Worm (Caenorhabditis elegans) whole organism, young adult: ENCODE results near the gene T18D3.5.

Experiments used
- B0261.1 ChIP-seq: sonication (generic microtip); optimal IDR thresholded peaks from 2 replicates; lab custom pipeline; 2016; ENCODE audit warnings: mild to moderate bottlenecking, missing genetic modification characterization, moderate library complexity, missing compliant biosample characterization
- D2030.7 ChIP-seq: fragments of 200-800 bp; sonication (Bioruptor generic); IDR thresholded peaks from 2 replicates; pipeline ENCODE4 v1.3.6; 2022; ENCODE audit warnings: missing genetic modification reagents, missing genetic modification characterization, missing compliant biosample characterization
- F22D6.2 ChIP-seq: sonication (generic microtip); optimal IDR thresholded peaks from 2 replicates; lab custom pipeline; 2016; ENCODE audit warnings: mild to moderate bottlenecking, missing genetic modification characterization, missing compliant biosample characterization
- F37B4.10 ChIP-seq: fragments of 200-800 bp; sonication (Bioruptor generic); IDR thresholded peaks from 2 replicates; pipeline ENCODE4 v1.3.6; 2022; ENCODE audit warnings: missing genetic modification characterization, missing compliant biosample characterization
- F52B5.7 ChIP-seq: sonication (generic microtip); optimal IDR thresholded peaks from 2 replicates; lab custom pipeline; 2016; ENCODE audit warnings: mild to moderate bottlenecking, missing genetic modification characterization, missing compliant biosample characterization
- F55B11.4 ChIP-seq: sonication (generic microtip); optimal IDR thresholded peaks from 2 replicates; lab custom pipeline; 2016; ENCODE audit warnings: missing compliant biosample characterization, missing genetic modification characterization, borderline replicate concordance; ENCODE audit not compliant: insufficient read depth
- F57A8.1 ChIP-seq: fragments of 200-800 bp; sonication (Bioruptor generic); optimal IDR thresholded peaks from 2 replicates; lab custom pipeline; 2018; ENCODE audit warnings: mild to moderate bottlenecking, missing genetic modification characterization, moderate library complexity, missing compliant biosample characterization
- F57C9.4 ChIP-seq: sonication (generic microtip); optimal IDR thresholded peaks from 2 replicates; lab custom pipeline; 2017; ENCODE audit warnings: mild to moderate bottlenecking, missing genetic modification characterization, missing compliant biosample characterization
- K12H6.12 ChIP-seq: fragments of 200-800 bp; sonication (Bioruptor generic); optimal IDR thresholded peaks from 2 replicates; lab custom pipeline; 2018; ENCODE audit warnings: mild to moderate bottlenecking, missing genetic modification characterization, missing compliant biosample characterization
- Y53G8AR.9 ChIP-seq: fragments of 200-800 bp; sonication (Bioruptor generic); conservative IDR thresholded peaks from 2 replicates; pipeline ENCODE4 v1.3.6; 2022; ENCODE audit warnings: missing genetic modification reagents, missing genetic modification characterization, missing compliant biosample characterization
- Y79H2A.3 ChIP-seq: fragments of 200-800 bp; sonication (Bioruptor generic); conservative IDR thresholded peaks from 2 replicates; pipeline ENCODE4 v1.3.6; 2022; ENCODE audit warnings: missing genetic modification reagents, missing genetic modification characterization, missing compliant biosample characterization
- ZK185.1 ChIP-seq: sonication (generic microtip); optimal IDR thresholded peaks from 2 replicates; lab custom pipeline; 2016; ENCODE audit warnings: mild to moderate bottlenecking, missing genetic modification characterization, missing compliant biosample characterization; ENCODE audit not compliant: poor library complexity, severe bottlenecking
- aptf-2 ChIP-seq: fragments of 200-800 bp; sonication (Bioruptor generic); conservative IDR thresholded peaks from 2 replicates; pipeline ENCODE4 v1.3.6; 2022; ENCODE audit warnings: missing genetic modification reagents, missing genetic modification characterization, missing compliant biosample characterization
- athp-1 ChIP-seq: sonication (generic microtip); optimal IDR thresholded peaks from 2 replicates; lab custom pipeline; 2017; ENCODE audit warnings: mild to moderate bottlenecking, missing genetic modification characterization, missing compliant biosample characterization
- attf-3 ChIP-seq: fragments of 200-800 bp; sonication (Bioruptor generic); conservative IDR thresholded peaks from 2 replicates; pipeline ENCODE4 v1.3.6; 2022; ENCODE audit warnings: missing genetic modification reagents, missing genetic modification characterization, missing compliant biosample characterization
- attf-5 ChIP-seq: fragments of 200-800 bp; sonication (Bioruptor generic); optimal IDR thresholded peaks from 2 replicates; lab custom pipeline; 2018; ENCODE audit warnings: mild to moderate bottlenecking, missing genetic modification characterization, missing compliant biosample characterization
- cebp-1 ChIP-seq, 2 experiments: fragments of 200-800 bp in 1 of 2; sonication (Bioruptor generic) in 1 of 2; sonication (generic microtip) in 1 of 2; IDR thresholded peaks in 1 of 2; optimal IDR thresholded peaks in 1 of 2; 2 replicates each; pipeline versions ENCODE4 v1.3.6 to Lab custom; 2017 to 2022; ENCODE audit warnings: missing compliant biosample characterization in 2 of 2, missing genetic modification characterization in 2 of 2, mild to moderate bottlenecking in 1 of 2, missing genetic modification reagents in 1 of 2, moderate library complexity in 1 of 2
- ceh-100 ChIP-seq: fragments of 200-800 bp; sonication (Bioruptor generic); IDR thresholded peaks from 2 replicates; pipeline ENCODE4 v1.3.6; 2022; ENCODE audit warnings: missing genetic modification reagents, missing genetic modification characterization, missing compliant biosample characterization
- ceh-40 ChIP-seq: fragments of 200-800 bp; sonication (Bioruptor generic); IDR thresholded peaks from 2 replicates; pipeline ENCODE4 v1.3.6; 2022; ENCODE audit warnings: missing genetic modification characterization, missing compliant biosample characterization
- ceh-91 ChIP-seq: fragments of 200-800 bp; sonication (Bioruptor generic); IDR thresholded peaks from 2 replicates; pipeline ENCODE4 v1.3.6; 2022; ENCODE audit warnings: missing genetic modification reagents, missing genetic modification characterization, missing compliant biosample characterization
- chd-7 ChIP-seq: sonication (generic microtip); optimal IDR thresholded peaks from 2 replicates; lab custom pipeline; 2016; ENCODE audit warnings: mild to moderate bottlenecking, missing genetic modification characterization, moderate library complexity, missing compliant biosample characterization
- die-1 ChIP-seq: sonication (generic microtip); optimal IDR thresholded peaks from 2 replicates; lab custom pipeline; 2016; ENCODE audit warnings: missing genotype, mild to moderate bottlenecking, missing genetic modification characterization, missing compliant biosample characterization
- dpl-1 ChIP-seq: fragments of 150-350 bp; optimal IDR thresholded peaks from 2 replicates; lab custom pipeline; 2014; ENCODE audit warnings: missing biosample characterization, missing genetic modification reagents, missing genetic modification characterization
- efl-1 ChIP-seq: fragments of 150-350 bp; optimal IDR thresholded peaks from 2 replicates; lab custom pipeline; 2014; ENCODE audit warnings: missing biosample characterization, missing genetic modification reagents, missing genetic modification characterization
- fkh-3 ChIP-seq: sonication (generic microtip); optimal IDR thresholded peaks from 2 replicates; lab custom pipeline; 2016; ENCODE audit warnings: mild to moderate bottlenecking, missing genetic modification characterization, missing compliant biosample characterization
- hmg-1.2 ChIP-seq: fragments of 200-800 bp; sonication (Bioruptor generic); IDR thresholded peaks from 2 replicates; pipeline ENCODE4 v1.3.6; 2022; ENCODE audit warnings: missing genetic modification reagents, missing genetic modification characterization, missing compliant biosample characterization
- hrde-1 ChIP-seq: sonication (generic microtip); optimal IDR thresholded peaks from 2 replicates; lab custom pipeline; 2016; ENCODE audit warnings: missing genetic modification characterization, mild to moderate bottlenecking, missing compliant biosample characterization, moderate library complexity, missing genotype, missing genetic modification reagents, borderline replicate concordance
- lin-26 ChIP-seq: fragments of 200-800 bp; sonication (Bioruptor generic); IDR thresholded peaks from 2 replicates; pipeline ENCODE4 v1.3.6; 2022; ENCODE audit warnings: missing genetic modification reagents, missing genetic modification characterization, missing compliant biosample characterization
- lin-35 ChIP-seq, 3 experiments: fragments of 150-350 bp in 2 of 3; sonication (generic microtip) in 1 of 3; optimal IDR thresholded peaks; 2 replicates each; lab custom pipeline; 2014 to 2018; ENCODE audit warnings: missing biosample characterization in 3 of 3, missing genetic modification characterization in 3 of 3, missing genetic modification reagents in 3 of 3
- lin-40 ChIP-seq: sonication (generic microtip); optimal IDR thresholded peaks from 2 replicates; lab custom pipeline; 2016; ENCODE audit warnings: missing genetic modification characterization, mild to moderate bottlenecking, missing compliant biosample characterization, missing genotype, missing genetic modification reagents
- lin-54 ChIP-seq: fragments of 200-800 bp; sonication (Bioruptor generic); optimal IDR thresholded peaks from 2 replicates; lab custom pipeline; 2018; ENCODE audit warnings: mild to moderate bottlenecking, missing genetic modification characterization, missing compliant biosample characterization
- lir-1 ChIP-seq: fragments of 200-800 bp; sonication (Bioruptor generic); conservative IDR thresholded peaks from 2 replicates; pipeline ENCODE4 v1.3.6; 2022; ENCODE audit warnings: missing genetic modification reagents, missing genetic modification characterization, missing compliant biosample characterization
- madf-10 ChIP-seq: sonication (generic microtip); optimal IDR thresholded peaks from 2 replicates; lab custom pipeline; 2016; ENCODE audit warnings: mild to moderate bottlenecking, missing genetic modification characterization, missing compliant biosample characterization
- madf-6 ChIP-seq: fragments of 200-800 bp; sonication (Bioruptor generic); IDR thresholded peaks from 2 replicates; pipeline ENCODE4 v1.3.6; 2022; ENCODE audit warnings: missing genetic modification reagents, missing genetic modification characterization, missing compliant biosample characterization
- nfya-1 ChIP-seq: sonication (generic microtip); optimal IDR thresholded peaks from 2 replicates; lab custom pipeline; 2017; ENCODE audit warnings: antibody characterized with exemption, missing compliant biosample characterization, missing genetic modification characterization, borderline replicate concordance; ENCODE audit not compliant: insufficient read depth
- nhr-120 ChIP-seq: fragments of 200-800 bp; sonication (Bioruptor generic); IDR thresholded peaks from 2 replicates; pipeline ENCODE4 v1.3.6; 2022; ENCODE audit warnings: missing genetic modification characterization, missing compliant biosample characterization
- nhr-27 ChIP-seq: fragments of 200-800 bp; sonication (Bioruptor generic); optimal IDR thresholded peaks from 2 replicates; lab custom pipeline; 2018; ENCODE audit warnings: mild to moderate bottlenecking, missing genetic modification characterization, moderate library complexity, missing compliant biosample characterization
- nhr-90 ChIP-seq: sonication (generic microtip); optimal IDR thresholded peaks from 2 replicates; lab custom pipeline; 2016; ENCODE audit warnings: missing genotype, mild to moderate bottlenecking, missing genetic modification characterization, missing compliant biosample characterization
- rcor-1 ChIP-seq: fragments of 200-800 bp; sonication (Bioruptor generic); IDR thresholded peaks from 2 replicates; pipeline ENCODE4 v1.3.6; 2022; ENCODE audit warnings: missing genetic modification reagents, missing genetic modification characterization, missing compliant biosample characterization
- rpc-1 ChIP-seq, 2 experiments: fragments of 150-350 bp in 1 of 2; sonication (generic microtip) in 1 of 2; optimal IDR thresholded peaks; 2 replicates each; lab custom pipeline; 2014 to 2018; ENCODE audit warnings: missing biosample characterization in 1 of 2, missing genetic modification characterization in 1 of 2, missing genetic modification reagents in 1 of 2, missing genotype in 1 of 2
- snpc-3.4 ChIP-seq: sonication (generic microtip); optimal IDR thresholded peaks from 2 replicates; lab custom pipeline; 2017; ENCODE audit warnings: missing genetic modification characterization, mild to moderate bottlenecking, missing compliant biosample characterization, antibody characterized with exemption, moderate library complexity, missing genotype, missing genetic modification reagents
- snpc-4 ChIP-seq, 5 experiments: fragments of 150-350 bp in 1 of 5; sonication (generic microtip) in 4 of 5; optimal IDR thresholded peaks; 2 replicates each; lab custom pipeline; 2014 to 2018; ENCODE audit warnings: missing genetic modification characterization in 5 of 5, missing biosample characterization in 3 of 5, antibody characterized with exemption in 2 of 5, mild to moderate bottlenecking in 2 of 5, missing compliant biosample characterization in 2 of 5, missing genotype in 2 of 5, moderate library complexity in 2 of 5, missing genetic modification reagents in 1 of 5
- somi-1 ChIP-seq: fragments of 200-800 bp; sonication (Bioruptor generic); optimal IDR thresholded peaks from 2 replicates; lab custom pipeline; 2018; ENCODE audit warnings: mild to moderate bottlenecking, missing genetic modification characterization, missing compliant biosample characterization
- sptf-2 ChIP-seq: fragments of 200-800 bp; sonication (Bioruptor generic); optimal IDR thresholded peaks from 2 replicates; lab custom pipeline; 2018; ENCODE audit warnings: mild to moderate bottlenecking, missing genetic modification characterization, missing compliant biosample characterization
- unc-62 ChIP-seq: fragments of 150-350 bp; optimal IDR thresholded peaks from 2 replicates; lab custom pipeline; 2014; ENCODE audit warnings: missing biosample characterization, missing genetic modification reagents, missing genetic modification characterization
- ztf-3 ChIP-seq: fragments of 200-800 bp; sonication (Bioruptor generic); optimal IDR thresholded peaks from 2 replicates; lab custom pipeline; 2018; ENCODE audit warnings: mild to moderate bottlenecking, missing genetic modification characterization, missing compliant biosample characterization

T18D3.5 gene

ce11 chrX:12480447-12480998 lies 16.9 kb downstream of the T18D3.5 start, which contains the start of gene atf-6 (continued):
- TF ChIP-seq attf-5 (GFP tag; lab: Kevin White, UChicago) (peak; percentile 88), lin-26 (GFP tag; lab: Robert Waterston, UW) (no peak), lin-54 (no peak), athp-1 (no peak), ceh-40 (GFP tag; lab: Robert Waterston, UW) (no peak), snpc-4 (GFP tag; optimal IDR thresholded peaks at IDR 0.05; lab: Kevin White, UChicago) (no peak), snpc-4 (tag; optimal IDR thresholded peaks at IDR 0.05; lab: Kevin White, UChicago) (peak in 1 of 4 experiments; percentile 27), rpc-1 (optimal IDR thresholded peaks at IDR 0.05; lab: Kevin White, UChicago) (no peak), rpc-1 (tag; optimal IDR thresholded peaks at IDR 0.05; lab: Kevin White, UChicago) (no peak), hrde-1 (tag; lab: Kevin White, UChicago) (no peak), D2030.7 (GFP tag; lab: Robert Waterston, UW) (no peak), K12H6.12 (peak; percentile 96), lin-40 (tag; lab: Kevin White, UChicago) (peak; percentile 78), madf-10 (peak; percentile 55), attf-3 (GFP tag; lab: Robert Waterston, UW) (no peak), Y53G8AR.9 (peak; percentile 39; the same call in 1 of the 2 replicates), cebp-1 (GFP tag; IDR thresholded peaks at IDR 0.05; lab: Robert Waterston, UW) (no peak), cebp-1 (tag; optimal IDR thresholded peaks at IDR 0.05; lab: Kevin White, UChicago) (no peak), chd-7 (peak; percentile 65), nfya-1 (tag; lab: Kevin White, UChicago) (no peak), ZK185.1 (tag; lab: Kevin White, UChicago) (no peak), B0261.1 (tag; lab: Kevin White, UChicago) (peak; percentile 7), fkh-3 (no peak), F57A8.1 (GFP tag; lab: Kevin White, UChicago) (no peak), nhr-90 (tag; lab: Kevin White, UChicago) (peak; percentile 39), lin-35 (GFP tag; optimal IDR thresholded peaks at IDR 0.05; lab: Kevin White, UChicago) (no peak), somi-1 (GFP tag; lab: Kevin White, UChicago) (no peak), lir-1 (GFP tag; lab: Robert Waterston, UW) (no peak), aptf-2 (no peak), ztf-3 (GFP tag; lab: Kevin White, UChicago) (no peak), die-1 (tag; lab: Kevin White, UChicago) (no peak), madf-6 (GFP tag; lab: Robert Waterston, UW) (no peak), rcor-1 (peak; percentile 41; the same call in 1 of the 2 replicates), F55B11.4 (tag; lab: Kevin White, UChicago) (no peak), F37B4.10 (GFP tag; lab: Robert Waterston, UW) (no peak), hmg-1.2 (GFP tag; lab: Robert Waterston, UW) (peak; percentile 56; the same call in 1 of the 2 replicates), F22D6.2 (tag; lab: Kevin White, UChicago) (peak; percentile 2), F52B5.7 (tag; lab: Kevin White, UChicago) (no peak), dpl-1 (no peak), efl-1 (GFP tag; lab: Kevin White, UChicago) (no peak), F57C9.4 (no peak), ceh-100 (GFP tag; lab: Robert Waterston, UW) (no peak), nhr-27 (peak; percentile 3), nhr-120 (GFP tag; lab: Robert Waterston, UW) (no peak), Y79H2A.3 (no peak), ceh-91 (GFP tag; lab: Robert Waterston, UW) (no peak), unc-62 (no peak), sptf-2 (GFP tag; lab: Kevin White, UChicago) (no peak), snpc-3.4 (tag; lab: Kevin White, UChicago) (no peak)
